Fruit fly (Drosophila melanogaster) whole organism, embryonic: ENCODE data around the gene CG34417.
A peak's percentile ranks its signal among the peaks of the same experiment; 100 is the strongest.

Experiments used
- Awh ChIP-seq: fragments of 200-800 bp; sonication (Bioruptor generic); IDR thresholded peaks from 2 replicates; pipeline ENCODE4, ENCODE4 v1.3.6; 2022; ENCODE audit warnings: missing biosample characterization, missing genetic modification characterization
- CG10462 ChIP-seq: fragments of 200-800 bp; sonication (Bioruptor generic); optimal IDR thresholded peaks from 2 replicates; lab custom pipeline; 2016; ENCODE audit warnings: missing biosample characterization, missing genetic modification characterization
- CG11085 ChIP-seq: fragments of 200-800 bp; sonication (Bioruptor generic); IDR thresholded peaks from 2 replicates; pipeline ENCODE4 v1.3.6; 2022; ENCODE audit warnings: missing biosample characterization, missing genetic modification characterization
- CG11504 ChIP-seq: fragments of 200-800 bp; sonication (Bioruptor generic); optimal IDR thresholded peaks from 3 replicates; lab custom pipeline; 2019; ENCODE audit warnings: missing biosample characterization, mild to moderate bottlenecking, missing genetic modification characterization, moderate library complexity
- CG12236 ChIP-seq: fragments of 200-800 bp; sonication (Bioruptor generic); optimal IDR thresholded peaks from 2 replicates; lab custom pipeline; 2016; ENCODE audit warnings: missing biosample characterization, missing genetic modification characterization
- CG12391 ChIP-seq: fragments of 200-800 bp; sonication (Bioruptor generic); optimal IDR thresholded peaks from 3 replicates; lab custom pipeline; 2018; ENCODE audit warnings: missing biosample characterization, mild to moderate bottlenecking, missing genetic modification characterization, moderate library complexity
- CG12744 ChIP-seq: fragments of 200-800 bp; sonication (Bioruptor generic); optimal IDR thresholded peaks from 2 replicates; lab custom pipeline; 2016; ENCODE audit warnings: missing biosample characterization, missing genetic modification characterization
- CG14860 ChIP-seq: fragments of 200-800 bp; sonication (Bioruptor generic); IDR thresholded peaks from 3 replicates; pipeline ENCODE4 v1.3.6; 2022; ENCODE audit warnings: missing biosample characterization, missing genetic modification characterization; ENCODE audit not compliant: partially characterized antibody
- CG15696 ChIP-seq: fragments of 200-800 bp; sonication (Bioruptor generic); optimal IDR thresholded peaks from 2 replicates; lab custom pipeline; 2019; ENCODE audit warnings: missing biosample characterization, mild to moderate bottlenecking, missing genetic modification characterization, moderate library complexity
- CG17568 ChIP-seq: fragments of 200-800 bp; sonication (Bioruptor generic); optimal IDR thresholded peaks from 2 replicates; lab custom pipeline; 2018; ENCODE audit warnings: missing biosample characterization, mild to moderate bottlenecking, missing genetic modification characterization, moderate library complexity
- CG18619 ChIP-seq: fragments of 200-800 bp; sonication (Bioruptor generic); optimal IDR thresholded peaks from 3 replicates; lab custom pipeline; 2017; ENCODE audit warnings: missing biosample characterization, mild to moderate bottlenecking, missing genetic modification characterization
- CG2120 ChIP-seq: fragments of 200-800 bp; sonication (Bioruptor generic); optimal IDR thresholded peaks from 3 replicates; lab custom pipeline; 2016; ENCODE audit warnings: missing biosample characterization, missing genetic modification characterization
- CG31441 ChIP-seq: fragments of 200-800 bp; sonication (Bioruptor generic); IDR thresholded peaks from 2 replicates; pipeline ENCODE4 v1.3.6; 2022; ENCODE audit warnings: missing biosample characterization, missing genetic modification characterization
- CG33557 ChIP-seq: fragments of 200-800 bp; sonication (Bioruptor generic); optimal IDR thresholded peaks from 2 replicates; lab custom pipeline; 2019; ENCODE audit warnings: missing biosample characterization, mild to moderate bottlenecking, missing genetic modification characterization, moderate library complexity
- CG34224 ChIP-seq: fragments of 200-800 bp; sonication (Bioruptor generic); IDR thresholded peaks from 3 replicates; pipeline ENCODE4 v1.3.6; 2022; ENCODE audit warnings: missing biosample characterization, missing genetic modification characterization; ENCODE audit not compliant: partially characterized antibody
- CG5245 ChIP-seq: fragments of 200-800 bp; sonication (Bioruptor generic); optimal IDR thresholded peaks from 3 replicates; lab custom pipeline; 2016; ENCODE audit warnings: missing biosample characterization, missing genetic modification characterization
- CG5953 ChIP-seq: fragments of 200-800 bp; sonication (Bioruptor generic); IDR thresholded peaks from 2 replicates; pipeline ENCODE4 v1.3.6; 2022; ENCODE audit warnings: missing biosample characterization, missing genetic modification characterization
- CG6813 ChIP-seq: fragments of 200-800 bp; sonication (Bioruptor generic); optimal IDR thresholded peaks from 2 replicates; lab custom pipeline; 2017; ENCODE audit warnings: missing biosample characterization, missing genetic modification characterization, mild to moderate bottlenecking, moderate library complexity, missing genetic modification reagents
- CG7372 ChIP-seq: fragments of 200-800 bp; sonication (Bioruptor generic); IDR thresholded peaks from 2 replicates; pipeline ENCODE4 v1.3.6; 2022; ENCODE audit warnings: missing biosample characterization, missing genetic modification characterization
- CG9797 ChIP-seq: fragments of 200-800 bp; sonication (Bioruptor generic); optimal IDR thresholded peaks from 3 replicates; lab custom pipeline; 2018; ENCODE audit warnings: missing biosample characterization, mild to moderate bottlenecking, missing genetic modification characterization
- Camta ChIP-seq: fragments of 200-800 bp; sonication (Bioruptor generic); optimal IDR thresholded peaks from 2 replicates; lab custom pipeline; 2016; ENCODE audit warnings: missing biosample characterization, missing genetic modification characterization
- CkIIα-i1 ChIP-seq: fragments of 200-800 bp; sonication (Bioruptor generic); IDR thresholded peaks from 2 replicates; pipeline ENCODE4 v1.3.6; 2022; ENCODE audit warnings: missing biosample characterization, missing genetic modification characterization
- CoRest ChIP-seq: fragments of 200-800 bp; sonication (Bioruptor generic); optimal IDR thresholded peaks from 3 replicates; lab custom pipeline; 2018; ENCODE audit warnings: missing biosample characterization, mild to moderate bottlenecking, missing genetic modification characterization, moderate library complexity
- D19A ChIP-seq: fragments of 200-800 bp; optimal IDR thresholded peaks from 3 replicates; lab custom pipeline; 2019; ENCODE audit warnings: missing biosample characterization, mild to moderate bottlenecking, missing genetic modification characterization, moderate library complexity
- D19B ChIP-seq: fragments of 200-800 bp; sonication (Bioruptor generic); optimal IDR thresholded peaks from 2 replicates; lab custom pipeline; 2017; ENCODE audit warnings: missing biosample characterization, mild to moderate bottlenecking, missing genetic modification characterization
- Dad ChIP-seq: fragments of 200-800 bp; sonication (Bioruptor generic); optimal IDR thresholded peaks from 3 replicates; lab custom pipeline; 2016; ENCODE audit warnings: missing biosample characterization, missing genetic modification characterization
- Eip74EF ChIP-seq, 2 experiments: fragments of 200-800 bp in 1 of 2; fragments of >200 bp in 1 of 2; sonication (Bioruptor generic) in 1 of 2; optimal IDR thresholded peaks; 2 replicates each; lab custom pipeline; 2017 to 2019; ENCODE audit warnings: missing biosample characterization in 2 of 2, missing genetic modification characterization in 2 of 2, mild to moderate bottlenecking in 1 of 2, moderate library complexity in 1 of 2
- Ets97D ChIP-seq: fragments of 200-800 bp; sonication (Bioruptor generic); optimal IDR thresholded peaks from 3 replicates; lab custom pipeline; 2016; ENCODE audit warnings: missing biosample characterization, missing genetic modification characterization
- Meics ChIP-seq: fragments of 200-800 bp; sonication (Bioruptor generic); optimal IDR thresholded peaks from 2 replicates; lab custom pipeline; 2017; ENCODE audit warnings: missing biosample characterization, mild to moderate bottlenecking, missing genetic modification characterization
- Nf-YC ChIP-seq: fragments of 200-800 bp; optimal IDR thresholded peaks from 3 replicates; lab custom pipeline; 2019; ENCODE audit warnings: missing biosample characterization, mild to moderate bottlenecking, missing genetic modification characterization, moderate library complexity
- Xbp1 ChIP-seq: fragments of 200-800 bp; sonication (Bioruptor generic); optimal IDR thresholded peaks from 3 replicates; lab custom pipeline; 2016; ENCODE audit warnings: missing biosample characterization, mild to moderate bottlenecking, missing genetic modification characterization
- YL-1 ChIP-seq: fragments of 200-800 bp; sonication (Bioruptor generic); optimal IDR thresholded peaks from 3 replicates; lab custom pipeline; 2017; ENCODE audit warnings: missing biosample characterization, mild to moderate bottlenecking, missing genetic modification characterization
- bcd ChIP-seq: fragments of 200-800 bp; sonication (Bioruptor generic); optimal IDR thresholded peaks from 2 replicates; lab custom pipeline; 2017; ENCODE audit warnings: missing biosample characterization, mild to moderate bottlenecking, missing genetic modification characterization
- bsh ChIP-seq, 2 experiments: fragments of 200-800 bp; sonication (Bioruptor generic); optimal IDR thresholded peaks; 2 replicates each; lab custom pipeline; 2017 to 2018; ENCODE audit warnings: mild to moderate bottlenecking in 2 of 2, missing biosample characterization in 2 of 2, missing genetic modification characterization in 2 of 2, moderate library complexity in 1 of 2
- dati ChIP-seq: fragments of 200-800 bp; sonication (Bioruptor generic); IDR thresholded peaks from 2 replicates; pipeline ENCODE4 v1.3.6; 2022; ENCODE audit warnings: missing biosample characterization, missing genetic modification characterization
- dysf ChIP-seq: fragments of 200-800 bp; sonication (Bioruptor generic); IDR thresholded peaks from 3 replicates; pipeline ENCODE4 v1.3.6; 2022; ENCODE audit warnings: missing biosample characterization, missing genetic modification characterization
- esg ChIP-seq: fragments of 200-800 bp; sonication (Bioruptor generic); conservative IDR thresholded peaks from 2 replicates; pipeline ENCODE4 v1.3.6; 2022; ENCODE audit warnings: missing biosample characterization, missing genetic modification characterization
- eyg ChIP-seq: fragments of 200-800 bp; sonication (Bioruptor generic); optimal IDR thresholded peaks from 3 replicates; lab custom pipeline; 2016; ENCODE audit warnings: missing biosample characterization, missing genetic modification characterization
- fru ChIP-seq: fragments of >200 bp; optimal IDR thresholded peaks from 2 replicates; lab custom pipeline; 2017
- ind ChIP-seq: fragments of 200-800 bp; sonication (Bioruptor generic); optimal IDR thresholded peaks from 3 replicates; lab custom pipeline; 2016; ENCODE audit warnings: missing biosample characterization, missing genetic modification characterization
- ken ChIP-seq: fragments of 200-800 bp; sonication (Bioruptor generic); IDR thresholded peaks from 3 replicates; pipeline ENCODE4 v1.3.6; 2022; ENCODE audit warnings: missing biosample characterization, missing genetic modification characterization
- lab ChIP-seq: fragments of 200-800 bp; sonication (Bioruptor generic); optimal IDR thresholded peaks from 3 replicates; lab custom pipeline; 2017; ENCODE audit warnings: missing biosample characterization, missing genetic modification characterization, mild to moderate bottlenecking, moderate library complexity, missing genetic modification reagents
- lov ChIP-seq, 2 experiments: fragments of 200-800 bp in 1 of 2; fragments of >200 bp in 1 of 2; sonication (Bioruptor generic) in 1 of 2; IDR thresholded peaks in 1 of 2; optimal IDR thresholded peaks in 1 of 2; 2 replicates in 1 of 2; 3 replicates in 1 of 2; pipeline versions ENCODE4 v1.3.6 to Lab custom; 2017 to 2022; ENCODE audit warnings: missing biosample characterization in 1 of 2, missing genetic modification characterization in 1 of 2
- pan ChIP-seq, 4 experiments: fragments of >200 bp in 3 of 4; fragments of 200-800 bp in 1 of 4; sonication (Bioruptor generic) in 1 of 4; optimal IDR thresholded peaks in 3 of 4; IDR thresholded peaks in 1 of 4; 2 replicates each; pipeline versions ENCODE4 v1.3.6 to Lab custom; 2017 to 2022; ENCODE audit warnings: missing biosample characterization in 2 of 4, missing genetic modification characterization in 2 of 4, mixed read lengths in 1 of 4
- salm ChIP-seq: fragments of 200-800 bp; sonication (Bioruptor generic); optimal IDR thresholded peaks from 2 replicates; lab custom pipeline; 2018; ENCODE audit warnings: missing biosample characterization, mild to moderate bottlenecking, missing genetic modification characterization
- sug ChIP-seq: fragments of 200-800 bp; optimal IDR thresholded peaks from 2 replicates; lab custom pipeline; 2019; ENCODE audit warnings: missing biosample characterization, mild to moderate bottlenecking, missing genetic modification characterization, moderate library complexity
- tio ChIP-seq: fragments of 200-800 bp; sonication (Bioruptor generic); optimal IDR thresholded peaks from 2 replicates; lab custom pipeline; 2017; ENCODE audit warnings: missing biosample characterization, missing genetic modification characterization, inconsistent platforms
- tup ChIP-seq: fragments of 200-800 bp; sonication (Bioruptor generic); optimal IDR thresholded peaks from 2 replicates; lab custom pipeline; 2016; ENCODE audit warnings: missing biosample characterization, mild to moderate bottlenecking, missing genetic modification characterization, moderate library complexity
- unpg ChIP-seq: fragments of 200-800 bp; sonication (Bioruptor generic); optimal IDR thresholded peaks from 3 replicates; lab custom pipeline; 2018; ENCODE audit warnings: missing biosample characterization, mild to moderate bottlenecking, missing genetic modification characterization, moderate library complexity
- zfh2 ChIP-seq: fragments of 200-800 bp; sonication (Bioruptor generic); optimal IDR thresholded peaks from 2 replicates; lab custom pipeline; 2016; ENCODE audit warnings: missing biosample characterization, missing genetic modification characterization

Gene CG34417

dm6 chrX:6592093-6592492 lies 51.5 kb downstream of the CG34417 start (continued):
- TF ChIP-seq ind (GFP tag; lab: Kevin White, UChicago) (no peak), Awh (GFP tag; lab: Robert Waterston, UW) (no peak), dysf (GFP tag; lab: Robert Waterston, UW) (no peak), CkIIα-i1 (no peak), CG5245 (GFP tag; lab: Kevin White, UChicago) (no peak), unpg (GFP tag; lab: Kevin White, UChicago) (no peak), CG12744 (GFP tag; lab: Kevin White, UChicago) (no peak), CoRest (tag; lab: Kevin White, UChicago) (no peak), D19A (tag; lab: Kevin White, UChicago) (no peak), ken (GFP tag; lab: Robert Waterston, UW) (0 out of 3 replicates have a peak, but pooled peaks have one; percentile 25), CG9797 (GFP tag; lab: Kevin White, UChicago) (no peak), CG11085 (GFP tag; lab: Robert Waterston, UW) (no peak), CG34224 (GFP tag; lab: Robert Waterston, UW) (no peak), CG7372 (GFP tag; lab: Robert Waterston, UW) (no peak), tio (GFP tag; lab: Kevin White, UChicago) (no peak), bcd (GFP tag; lab: Kevin White, UChicago) (peak; percentile 18), esg (GFP tag; lab: Robert Waterston, UW) (no peak), CG17568 (no peak), YL-1 (GFP tag; lab: Kevin White, UChicago) (no peak), pan (optimal IDR thresholded peaks at IDR 0.05; lab: Kevin White, UChicago) (no peak), pan (GFP tag; optimal IDR thresholded peaks at IDR 0.05 in 1 of 2, IDR thresholded peaks at IDR 0.05 in 1 of 2) (no peak), CG10462 (no peak), Xbp1 (GFP tag; lab: Kevin White, UChicago) (no peak), CG5953 (GFP tag; lab: Robert Waterston, UW) (no peak), lov (optimal IDR thresholded peaks at IDR 0.05; lab: Kevin White, UChicago) (no peak), lov (GFP tag; IDR thresholded peaks at IDR 0.05; lab: Robert Waterston, UW) (no peak), fru (lab: Kevin White, UChicago) (no peak), CG15696 (tag; lab: Kevin White, UChicago) (peak; percentile 25), dati (no peak), CG2120 (GFP tag; lab: Kevin White, UChicago) (no peak), Dad (GFP tag; lab: Kevin White, UChicago) (no peak), eyg (GFP tag; lab: Kevin White, UChicago) (no peak), zfh2 (GFP tag; lab: Kevin White, UChicago) (no peak), CG12236 (GFP tag; lab: Kevin White, UChicago) (no peak), Ets97D (GFP tag; lab: Kevin White, UChicago) (no peak), Camta (GFP tag; lab: Kevin White, UChicago) (no peak), CG31441 (GFP tag; lab: Robert Waterston, UW) (no peak), salm (tag; lab: Kevin White, UChicago) (no peak), tup (GFP tag; lab: Kevin White, UChicago) (no peak), CG6813 (peak; percentile 79), Nf-YC (tag; lab: Kevin White, UChicago) (no peak), CG18619 (GFP tag; lab: Kevin White, UChicago) (no peak), Eip74EF (GFP tag; optimal IDR thresholded peaks at IDR 0.05; lab: Kevin White, UChicago) (no peak), CG11504 (tag; lab: Kevin White, UChicago) (peak; percentile 1), CG12391 (tag; lab: Kevin White, UChicago) (no peak), D19B (no peak), CG33557 (GFP tag; lab: Kevin White, UChicago) (no peak), bsh (GFP tag; optimal IDR thresholded peaks at IDR 0.05; lab: Kevin White, UChicago) (no peak), Meics (GFP tag; lab: Kevin White, UChicago) (peak; percentile 48), lab (GFP tag; lab: Kevin White, UChicago) (peak; percentile 83), sug (tag; lab: Kevin White, UChicago) (peak; percentile 45), CG14860 (GFP tag; lab: Robert Waterston, UW) (no peak)
